Fruit fly (Drosophila melanogaster) S2 (cell line): Measurements from ENCODE around the gene CG6621.

Experiments
- CG8478 ChIP-seq: fragments of >200 bp; optimal IDR thresholded peaks from 2 replicates; lab custom pipeline; 2018
- CTCF ChIP-seq, 2 experiments: fragments of >200 bp; optimal IDR thresholded peaks; 2 replicates each; lab custom pipeline; 2018

DNA sequence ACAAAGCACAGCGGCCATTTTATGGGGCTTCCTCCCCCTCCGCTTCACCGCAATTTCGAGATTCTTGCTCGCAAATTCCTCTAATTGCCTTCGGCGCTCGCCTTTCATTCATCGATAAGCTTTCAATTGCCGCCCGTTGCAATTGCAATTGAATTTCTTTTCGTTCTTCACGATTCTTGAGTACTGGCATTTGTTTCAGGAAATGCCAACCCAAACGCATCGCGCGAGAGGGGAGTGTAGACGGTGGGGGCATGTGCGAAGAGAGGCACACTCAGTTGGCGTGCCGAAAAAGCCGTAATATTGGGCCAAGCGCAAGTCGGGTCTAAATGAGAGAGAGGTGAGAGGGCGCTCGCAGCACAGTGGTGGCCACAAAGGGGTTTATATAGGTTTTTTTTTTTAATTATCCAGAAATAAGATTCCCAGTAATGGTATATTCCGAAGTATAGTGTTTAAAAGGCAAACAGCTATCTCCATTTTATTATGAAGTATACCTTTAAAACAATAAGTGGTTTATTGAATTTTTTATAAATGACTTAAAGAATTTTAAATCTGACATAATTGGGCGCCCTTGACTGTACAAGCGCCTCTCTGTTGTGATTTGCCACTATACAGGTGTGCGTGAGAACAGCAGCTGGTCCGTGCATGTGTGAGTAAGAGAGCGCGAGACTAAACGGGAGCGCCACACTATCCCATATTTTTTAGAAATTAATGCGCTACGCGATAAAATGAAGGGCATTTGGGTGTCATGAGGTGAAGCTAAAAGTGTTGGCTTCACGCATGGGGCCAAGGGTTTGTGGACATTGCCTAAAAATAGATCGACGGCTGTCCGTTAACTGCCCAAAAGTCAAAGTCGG is 6.6 kb downstream of the CG6621 start:
- TF ChIP-seq CTCF (optimal IDR thresholded peaks at IDR 0.05; lab: Kevin White, UChicago) (no peak), CG8478 (lab: Kevin White, UChicago) (no peak)
